Worm (Caenorhabditis elegans) whole organism, midembryonic: ENCODE measurements around the gene C34C12.1.
A peak's percentile ranks its signal among the peaks of the same experiment; 100 is the strongest.

Experiments used
- T22C8.4 ChIP-seq: fragments of 200-800 bp; sonication (Bioruptor generic); IDR thresholded peaks from 2 replicates; pipeline ENCODE4 v1.3.6; 2022; ENCODE audit warnings: missing genetic modification characterization, missing compliant biosample characterization
- cog-1 ChIP-seq: sonication (generic microtip); optimal IDR thresholded peaks from 2 replicates; lab custom pipeline; 2016; ENCODE audit warnings: missing genetic modification characterization, missing compliant biosample characterization
- flt-1 ChIP-seq: fragments of 200-800 bp; sonication (Bioruptor generic); IDR thresholded peaks from 2 replicates; pipeline ENCODE4 v1.3.6; 2022; ENCODE audit warnings: missing genetic modification characterization, missing compliant biosample characterization
- klf-2 ChIP-seq: fragments of 200-800 bp; sonication (Bioruptor generic); conservative IDR thresholded peaks from 2 replicates; pipeline ENCODE4 v1.3.6; 2022; ENCODE audit warnings: missing genetic modification reagents, missing genetic modification characterization, missing compliant biosample characterization
- med-1 ChIP-seq: sonication (generic microtip); optimal IDR thresholded peaks from 2 replicates; lab custom pipeline; 2017; ENCODE audit warnings: missing genetic modification characterization, mild to moderate bottlenecking, missing compliant biosample characterization, antibody characterized with exemption, missing genetic modification reagents; ENCODE audit not compliant: insufficient read depth
- ref-1 ChIP-seq: fragments of 200-800 bp; sonication (Bioruptor generic); conservative IDR thresholded peaks from 2 replicates; pipeline ENCODE4 v1.3.6; 2022; ENCODE audit warnings: missing genetic modification reagents, missing genetic modification characterization, missing compliant biosample characterization
- tab-1 ChIP-seq: fragments of 200-800 bp; sonication (Bioruptor generic); IDR thresholded peaks from 2 replicates; pipeline ENCODE4 v1.3.6; 2022; ENCODE audit warnings: missing genetic modification characterization, missing compliant biosample characterization
- ztf-23 ChIP-seq: fragments of 200-800 bp; sonication (Bioruptor generic); IDR thresholded peaks from 2 replicates; pipeline ENCODE4 v1.3.6; 2022; ENCODE audit warnings: missing genetic modification reagents, missing genetic modification characterization, missing compliant biosample characterization
- ztf-29 ChIP-seq: fragments of 200-800 bp; sonication (Bioruptor generic); IDR thresholded peaks from 2 replicates; pipeline ENCODE4 v1.3.6; 2022; ENCODE audit warnings: missing genetic modification reagents, missing genetic modification characterization, missing compliant biosample characterization

C34C12.1 gene

ce11 chrIII:3493138-3493537, 39.0 kb downstream of the C34C12.1 start, which contains the start of gene gly-14:
Gene gly-14, minus strand, starts transcription at chrIII:3493238.
- no peak for TF ChIP-seq T22C8.4
- TF ChIP-seq flt-1 (GFP tag; lab: Robert Waterston, UW) = no peak
- no peak for TF ChIP-seq cog-1 (tag; lab: Kevin White, UChicago)
- TF ChIP-seq ztf-23 (GFP tag; lab: Robert Waterston, UW) = no peak
- no peak for TF ChIP-seq med-1 (GFP tag; lab: Kevin White, UChicago)
- no peak for TF ChIP-seq tab-1
- TF ChIP-seq ref-1 (GFP tag; lab: Robert Waterston, UW) = no peak
- no peak for TF ChIP-seq ztf-29
- TF ChIP-seq klf-2 (GFP tag; lab: Robert Waterston, UW) = no peak

- TF ChIP-seq ztf-29 (no peak), cog-1 (tag; lab: Kevin White, UChicago) (no peak), T22C8.4 (no peak), ref-1 (GFP tag; lab: Robert Waterston, UW) (no peak), ztf-23 (GFP tag; lab: Robert Waterston, UW) (no peak), tab-1 (no peak), klf-2 (GFP tag; lab: Robert Waterston, UW) (no peak), flt-1 (GFP tag; lab: Robert Waterston, UW) (no peak), med-1 (GFP tag; lab: Kevin White, UChicago) (no peak)
Observed at ce11 chrIII:3498957-3499356, 44.8 kb downstream of the C34C12.1 start, which contains the start of gene M01F1.9. Gene M01F1.9, minus strand, starts transcription at chrIII:3499057.

- TF ChIP-seq tab-1 = peak; percentile 91
- TF ChIP-seq ztf-29 = peak; percentile 89
- no peak for TF ChIP-seq med-1 (GFP tag; lab: Kevin White, UChicago)
- TF ChIP-seq klf-2 (GFP tag; lab: Robert Waterston, UW) = peak; percentile 99
- peak; percentile 94 for TF ChIP-seq ref-1 (GFP tag; lab: Robert Waterston, UW)
- peak; percentile 97 for TF ChIP-seq flt-1 (GFP tag; lab: Robert Waterston, UW)
- TF ChIP-seq T22C8.4 = peak; percentile 93
- peak; percentile 97 for TF ChIP-seq ztf-23 (GFP tag; lab: Robert Waterston, UW)
- peak; percentile 97 for TF ChIP-seq cog-1 (tag; lab: Kevin White, UChicago)
Observed at ce11 chrIII:3499850-3500249, 45.7 kb downstream of the C34C12.1 start.

ce11 chrIII:3502215-3502838, 48.2 kb downstream of the C34C12.1 start, which contains the start of gene M01F1.8:
Gene M01F1.8, minus strand, starts transcription at chrIII:3502549.
- TF ChIP-seq cog-1 (tag; lab: Kevin White, UChicago) (no peak), ztf-23 (GFP tag; lab: Robert Waterston, UW) (no peak), med-1 (GFP tag; lab: Kevin White, UChicago) (no peak), klf-2 (GFP tag; lab: Robert Waterston, UW) (no peak), T22C8.4 (no peak), ztf-29 (no peak), tab-1 (no peak), flt-1 (GFP tag; lab: Robert Waterston, UW) (no peak), ref-1 (GFP tag; lab: Robert Waterston, UW) (no peak)

- TF ChIP-seq ztf-29 = no peak
- no peak for TF ChIP-seq ztf-23 (GFP tag; lab: Robert Waterston, UW)
- no peak for TF ChIP-seq klf-2 (GFP tag; lab: Robert Waterston, UW)
- no peak for TF ChIP-seq cog-1 (tag; lab: Kevin White, UChicago)
Observed at ce11 chrIII:3503286-3503685, 49.1 kb downstream of the C34C12.1 start, which contains the start of gene rpl-16. Gene rpl-16, minus strand, starts transcription at chrIII:3503604.

- TF ChIP-seq cog-1 (tag; lab: Kevin White, UChicago) = no peak
- no peak for TF ChIP-seq ztf-23 (GFP tag; lab: Robert Waterston, UW)
- TF ChIP-seq flt-1 (GFP tag; lab: Robert Waterston, UW) = no peak
- no peak for TF ChIP-seq ztf-29
- no peak for TF ChIP-seq ref-1 (GFP tag; lab: Robert Waterston, UW)
- no peak for TF ChIP-seq med-1 (GFP tag; lab: Kevin White, UChicago)
- no peak for TF ChIP-seq klf-2 (GFP tag; lab: Robert Waterston, UW)
Observed at ce11 chrIII:3504239-3504638, 50.1 kb downstream of the C34C12.1 start.

ce11 chrIII:3505051-3505548, 51.0 kb downstream of the C34C12.1 start, which contains the start of gene lias-1:
Gene lias-1, minus strand, starts transcription at chrIII:3505101.
- no peak for TF ChIP-seq flt-1 (GFP tag; lab: Robert Waterston, UW)
- TF ChIP-seq cog-1 (tag; lab: Kevin White, UChicago) = peak; percentile 12
- peak; percentile 72 for TF ChIP-seq ztf-23 (GFP tag; lab: Robert Waterston, UW)
- no peak for TF ChIP-seq T22C8.4
